Worm (Caenorhabditis elegans): ENCODE data around the gene dmd-6.

The dmd-6 gene

ce11 chrIV:14622109-14622508, 5.7 kb downstream of the dmd-6 start:
- TF ChIP-seq ref-1 (GFP tag; conservative IDR thresholded peaks at IDR 0.05) (no peak), flt-1 (GFP tag; IDR thresholded peaks at IDR 0.05) (0 out of 2 replicates have a peak, but pooled peaks have one; percentile 27)

- TF ChIP-seq med-1 (GFP tag; optimal IDR thresholded peaks at IDR 0.05; ENCODE audit: insufficient read depth) (no peak), flt-1 (GFP tag; IDR thresholded peaks at IDR 0.05) (no peak), T22C8.4 (GFP tag; IDR thresholded peaks at IDR 0.05) (no peak), tab-1 (GFP tag; IDR thresholded peaks at IDR 0.05) (no peak), ztf-23 (GFP tag; IDR thresholded peaks at IDR 0.05) (no peak), ztf-29 (GFP tag; IDR thresholded peaks at IDR 0.05) (no peak), ref-1 (GFP tag; conservative IDR thresholded peaks at IDR 0.05) (no peak), klf-2 (GFP tag; conservative IDR thresholded peaks at IDR 0.05) (no peak), cog-1 (tag; optimal IDR thresholded peaks at IDR 0.05) (no peak)
These were observed 15.3 kb downstream of the dmd-6 start for ce11 chrIV:14631726-14632125.

DNA sequence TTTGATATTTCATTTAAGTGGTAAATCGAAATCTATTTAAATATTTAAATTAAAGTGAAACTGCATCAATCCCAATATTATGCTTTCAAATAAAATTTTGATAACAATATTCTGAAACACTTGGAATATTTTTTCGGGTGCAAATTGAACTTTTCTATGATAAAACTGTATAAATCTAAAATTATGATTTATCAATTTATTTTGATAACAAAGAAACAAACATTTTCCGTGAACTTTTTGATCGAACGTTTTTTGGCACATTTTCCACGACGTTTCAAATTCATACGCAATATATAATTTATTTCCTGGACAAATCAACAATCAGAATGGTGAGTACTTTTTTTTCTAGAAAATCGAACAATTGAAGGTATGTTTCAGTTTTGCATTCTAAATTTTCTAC, 16.4 kb downstream of the dmd-6 start, which contains the start of gene irld-4:
TSS of gene irld-4 (plus strand) at position 301 of the 400 bp plus-strand sequence.
- TF ChIP-seq flt-1 (GFP tag; IDR thresholded peaks at IDR 0.05) (no peak), med-1 (GFP tag; optimal IDR thresholded peaks at IDR 0.05; ENCODE audit: insufficient read depth) (no peak), tab-1 (GFP tag; IDR thresholded peaks at IDR 0.05) (no peak), ztf-23 (GFP tag; IDR thresholded peaks at IDR 0.05) (no peak), klf-2 (GFP tag; conservative IDR thresholded peaks at IDR 0.05) (no peak), ztf-29 (GFP tag; IDR thresholded peaks at IDR 0.05) (no peak), cog-1 (tag; optimal IDR thresholded peaks at IDR 0.05) (no peak), ref-1 (GFP tag; conservative IDR thresholded peaks at IDR 0.05) (no peak), T22C8.4 (GFP tag; IDR thresholded peaks at IDR 0.05) (no peak)

DNA sequence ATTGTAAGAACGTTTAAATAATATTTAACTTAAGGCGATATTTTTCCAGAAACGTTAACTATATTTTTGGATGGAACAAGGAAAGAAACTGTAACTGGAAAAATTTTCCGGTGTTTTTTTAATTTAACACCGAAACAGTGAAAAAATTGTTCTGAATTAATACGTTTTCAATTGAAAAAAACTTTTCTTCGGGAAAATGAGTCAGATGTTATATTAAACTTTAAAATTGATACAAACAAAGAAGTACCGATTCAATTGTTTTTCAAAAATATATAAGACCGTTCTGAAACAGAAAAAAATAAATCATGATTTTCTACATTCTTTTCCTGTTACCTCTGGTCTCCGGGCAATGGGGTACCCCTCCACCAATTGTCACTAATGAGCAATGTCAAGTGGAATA, 18.4 kb downstream of the dmd-6 start, which contains the start of gene ule-2:
TSS of gene ule-2 (plus strand) at position 301 of the 400 bp plus-strand sequence.
- TF ChIP-seq ztf-29 (GFP tag; IDR thresholded peaks at IDR 0.05): no peak
- no peak for TF ChIP-seq ztf-23 (GFP tag; IDR thresholded peaks at IDR 0.05)
- no peak for TF ChIP-seq klf-2 (GFP tag; conservative IDR thresholded peaks at IDR 0.05)
- TF ChIP-seq med-1 (GFP tag; optimal IDR thresholded peaks at IDR 0.05; ENCODE audit: insufficient read depth): no peak
- TF ChIP-seq tab-1 (GFP tag; IDR thresholded peaks at IDR 0.05): no peak
- TF ChIP-seq ref-1 (GFP tag; conservative IDR thresholded peaks at IDR 0.05): no peak
- no peak for TF ChIP-seq flt-1 (GFP tag; IDR thresholded peaks at IDR 0.05)
- TF ChIP-seq cog-1 (tag; optimal IDR thresholded peaks at IDR 0.05): no peak
- no peak for TF ChIP-seq T22C8.4 (GFP tag; IDR thresholded peaks at IDR 0.05)

ce11 chrIV:14637413-14637812, 21.0 kb downstream of the dmd-6 start, which contains the start of gene srlf-27:
Gene srlf-27 (plus strand): TSS chrIV:14637713.
- TF ChIP-seq T22C8.4 (GFP tag; IDR thresholded peaks at IDR 0.05) (no peak), med-1 (GFP tag; optimal IDR thresholded peaks at IDR 0.05; ENCODE audit: insufficient read depth) (no peak), tab-1 (GFP tag; IDR thresholded peaks at IDR 0.05) (no peak), cog-1 (tag; optimal IDR thresholded peaks at IDR 0.05) (no peak), ref-1 (GFP tag; conservative IDR thresholded peaks at IDR 0.05) (no peak), ztf-29 (GFP tag; IDR thresholded peaks at IDR 0.05) (no peak), flt-1 (GFP tag; IDR thresholded peaks at IDR 0.05) (no peak)

DNA sequence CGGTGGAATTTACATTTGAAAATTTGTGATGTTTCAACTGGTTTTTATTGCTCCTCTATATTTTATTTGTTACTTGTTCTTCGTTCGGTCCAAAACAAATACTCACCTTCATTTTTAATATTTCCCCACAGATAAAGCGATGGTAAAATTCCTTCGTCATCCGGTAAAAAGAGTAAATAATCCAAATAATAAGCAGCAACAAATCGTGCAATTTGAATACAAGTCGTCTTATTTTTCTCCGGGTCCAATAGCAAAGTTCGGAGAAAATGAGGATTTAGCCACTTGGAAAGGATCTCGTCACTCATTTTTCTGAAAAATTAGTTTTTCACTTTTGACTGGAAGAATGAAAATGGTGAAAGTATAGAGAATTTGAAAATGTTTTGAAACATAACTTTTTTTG, 36.7 kb downstream of the dmd-6 start, which contains the start of gene talp-3:
TSS of gene talp-3 (minus strand) at position 315 of the 400 bp plus-strand sequence.
- TF ChIP-seq ztf-23 (GFP tag; IDR thresholded peaks at IDR 0.05) (no peak), ztf-29 (GFP tag; IDR thresholded peaks at IDR 0.05) (no peak), med-1 (GFP tag; optimal IDR thresholded peaks at IDR 0.05; ENCODE audit: insufficient read depth) (no peak), tab-1 (GFP tag; IDR thresholded peaks at IDR 0.05) (no peak), flt-1 (GFP tag; IDR thresholded peaks at IDR 0.05) (no peak), ref-1 (GFP tag; conservative IDR thresholded peaks at IDR 0.05) (no peak), T22C8.4 (GFP tag; IDR thresholded peaks at IDR 0.05) (no peak), cog-1 (tag; optimal IDR thresholded peaks at IDR 0.05) (no peak), klf-2 (GFP tag; conservative IDR thresholded peaks at IDR 0.05) (no peak)

DNA sequence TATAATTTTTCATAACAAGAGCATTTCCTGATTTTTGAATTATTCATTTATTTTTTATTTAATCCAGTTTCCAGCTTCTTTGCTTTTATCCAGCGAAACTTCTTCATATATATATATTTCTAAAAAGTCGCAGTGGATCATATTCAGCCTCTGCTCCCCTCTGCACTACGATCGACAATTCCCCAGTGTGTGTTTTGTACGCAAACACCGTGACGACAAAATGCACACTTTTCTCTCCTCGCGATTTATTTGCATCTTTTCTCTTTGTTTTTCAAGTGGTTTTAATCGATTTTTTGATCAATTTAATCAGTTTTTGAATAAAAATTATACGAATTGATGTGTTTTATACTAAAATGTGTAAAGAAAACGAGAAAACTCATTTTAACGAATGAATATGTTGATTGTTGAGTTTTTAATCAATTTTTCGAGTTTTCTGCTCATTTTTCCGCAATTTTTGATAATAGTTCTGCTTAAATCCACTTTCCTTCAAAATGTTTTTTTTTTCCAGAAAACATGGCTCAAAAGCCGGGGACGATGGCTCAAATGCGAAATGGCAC, 40.2 kb downstream of the dmd-6 start, which contains the start of gene Y57G11C.33:
TSS of gene Y57G11C.33 (plus strand) at position 507 of the 557 bp plus-strand sequence.
- no peak for TF ChIP-seq T22C8.4 (GFP tag; IDR thresholded peaks at IDR 0.05)
- TF ChIP-seq klf-2 (GFP tag; conservative IDR thresholded peaks at IDR 0.05): no peak
- no peak for TF ChIP-seq ztf-23 (GFP tag; IDR thresholded peaks at IDR 0.05)
- TF ChIP-seq med-1 (GFP tag; optimal IDR thresholded peaks at IDR 0.05; ENCODE audit: insufficient read depth): no peak
- no peak for TF ChIP-seq ref-1 (GFP tag; conservative IDR thresholded peaks at IDR 0.05)
- no peak for TF ChIP-seq ztf-29 (GFP tag; IDR thresholded peaks at IDR 0.05)
- no peak for TF ChIP-seq tab-1 (GFP tag; IDR thresholded peaks at IDR 0.05)
- TF ChIP-seq cog-1 (tag; optimal IDR thresholded peaks at IDR 0.05): no peak
- no peak for TF ChIP-seq flt-1 (GFP tag; IDR thresholded peaks at IDR 0.05)

ce11 chrIV:14658054-14658631, 41.7 kb downstream of the dmd-6 start, which contains the start of gene anoh-2:
Gene anoh-2 (plus strand): TSS chrIV:14658308.
- no peak for TF ChIP-seq med-1 (GFP tag; optimal IDR thresholded peaks at IDR 0.05; ENCODE audit: insufficient read depth)
- no peak for TF ChIP-seq tab-1 (GFP tag; IDR thresholded peaks at IDR 0.05)
- TF ChIP-seq ref-1 (GFP tag; conservative IDR thresholded peaks at IDR 0.05): no peak
- TF ChIP-seq ztf-29 (GFP tag; IDR thresholded peaks at IDR 0.05): no peak
- no peak for TF ChIP-seq T22C8.4 (GFP tag; IDR thresholded peaks at IDR 0.05)
- TF ChIP-seq ztf-23 (GFP tag; IDR thresholded peaks at IDR 0.05): no peak
- no peak for TF ChIP-seq flt-1 (GFP tag; IDR thresholded peaks at IDR 0.05)
- no peak for TF ChIP-seq klf-2 (GFP tag; conservative IDR thresholded peaks at IDR 0.05)
- no peak for TF ChIP-seq cog-1 (tag; optimal IDR thresholded peaks at IDR 0.05)

DNA sequence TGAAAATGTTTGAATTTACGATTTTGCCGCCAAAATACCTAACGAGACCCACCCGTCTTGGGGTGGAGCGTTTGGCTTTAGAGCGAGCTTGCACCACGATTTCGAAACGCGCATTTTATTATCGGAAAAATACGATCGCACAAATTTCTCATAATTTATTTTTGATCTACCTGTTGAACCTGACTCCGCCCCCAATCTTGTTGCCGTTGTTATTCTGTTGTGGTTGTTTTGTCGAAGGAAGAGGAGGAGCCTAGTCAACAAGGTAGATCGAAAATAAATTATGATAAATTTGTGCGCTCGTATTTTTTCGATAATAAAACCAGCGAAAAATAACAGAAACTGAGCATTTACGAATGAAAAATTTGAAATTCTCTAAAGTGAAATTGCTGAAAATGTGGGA, 42.5 kb downstream of the dmd-6 start:
- no peak for TF ChIP-seq ztf-23 (GFP tag; IDR thresholded peaks at IDR 0.05)
- no peak for TF ChIP-seq cog-1 (tag; optimal IDR thresholded peaks at IDR 0.05)
- no peak for TF ChIP-seq med-1 (GFP tag; optimal IDR thresholded peaks at IDR 0.05; ENCODE audit: insufficient read depth)
- no peak for TF ChIP-seq tab-1 (GFP tag; IDR thresholded peaks at IDR 0.05)
- TF ChIP-seq flt-1 (GFP tag; IDR thresholded peaks at IDR 0.05): no peak
- no peak for TF ChIP-seq klf-2 (GFP tag; conservative IDR thresholded peaks at IDR 0.05)
- TF ChIP-seq ref-1 (GFP tag; conservative IDR thresholded peaks at IDR 0.05): no peak
- no peak for TF ChIP-seq ztf-29 (GFP tag; IDR thresholded peaks at IDR 0.05)
- TF ChIP-seq T22C8.4 (GFP tag; IDR thresholded peaks at IDR 0.05): no peak
